Worm (Caenorhabditis elegans): ENCODE data around the gene nlf-1.

ce11 chrX:986463-986862 is 30.9 kb downstream of the nlf-1 start:
- TF ChIP-seq ztf-11 (tag; optimal IDR thresholded peaks at IDR 0.05): no peak
- TF ChIP-seq R02D3.7 (tag; optimal IDR thresholded peaks at IDR 0.05): no peak
- no peak for TF ChIP-seq ZK546.5 (tag; optimal IDR thresholded peaks at IDR 0.05)
- no peak for TF ChIP-seq nhr-77 (tag; optimal IDR thresholded peaks at IDR 0.05)
- no peak for TF ChIP-seq fkh-10 (GFP tag; optimal IDR thresholded peaks at IDR 0.05)
- no peak for TF ChIP-seq skn-1 (tag; optimal IDR thresholded peaks at IDR 0.05)
- TF ChIP-seq pqm-1 (tag; optimal IDR thresholded peaks at IDR 0.05): no peak
